Fruit fly (Drosophila melanogaster) whole organism, embryonic: ENCODE measurements around the gene CG33098.

Experiments
- B-H1 ChIP-seq: fragments of 200-800 bp; sonication (Bioruptor generic); IDR thresholded peaks from 3 replicates; pipeline ENCODE4 v1.3.6; 2022; ENCODE audit warnings: missing biosample characterization, missing genetic modification characterization
- CG10147 ChIP-seq: fragments of 200-800 bp; sonication (Bioruptor generic); optimal IDR thresholded peaks from 2 replicates; lab custom pipeline; 2019; ENCODE audit warnings: missing biosample characterization, mild to moderate bottlenecking, missing genetic modification characterization, moderate library complexity
- CG10543 ChIP-seq: fragments of 200-800 bp; sonication (Bioruptor generic); optimal IDR thresholded peaks from 3 replicates; lab custom pipeline; 2017; ENCODE audit warnings: missing biosample characterization, mild to moderate bottlenecking, missing genetic modification characterization, moderate library complexity
- CG10979 ChIP-seq: fragments of 200-800 bp; sonication (Bioruptor generic); optimal IDR thresholded peaks from 2 replicates; lab custom pipeline; 2018; ENCODE audit warnings: missing biosample characterization, mild to moderate bottlenecking, missing genetic modification characterization, moderate library complexity
- CG11247 ChIP-seq: fragments of 200-800 bp; sonication (Bioruptor generic); IDR thresholded peaks from 2 replicates; pipeline ENCODE4 v1.3.6; 2022; ENCODE audit warnings: missing biosample characterization, missing genetic modification characterization
- CG11456 ChIP-seq: fragments of 200-800 bp; sonication (Bioruptor generic); IDR thresholded peaks from 3 replicates; pipeline ENCODE4 v1.3.6; 2022; ENCODE audit warnings: missing biosample characterization, missing genetic modification characterization
- CG11695 ChIP-seq: fragments of 200-800 bp; sonication (Bioruptor generic); IDR thresholded peaks from 3 replicates; pipeline ENCODE4 v1.3.6; 2022; ENCODE audit warnings: missing biosample characterization, missing genetic modification characterization
- CG11723 ChIP-seq: fragments of 200-800 bp; sonication (Bioruptor generic); optimal IDR thresholded peaks from 2 replicates; lab custom pipeline; 2017; ENCODE audit warnings: missing biosample characterization, mild to moderate bottlenecking, missing genetic modification characterization
- CG15514 ChIP-seq: fragments of 200-800 bp; sonication (Bioruptor generic); optimal IDR thresholded peaks from 3 replicates; lab custom pipeline; 2017; ENCODE audit warnings: missing biosample characterization, missing genetic modification characterization, mild to moderate bottlenecking, moderate library complexity, missing genetic modification reagents
- CG1602 ChIP-seq: fragments of 200-800 bp; sonication (Bioruptor generic); optimal IDR thresholded peaks from 3 replicates; lab custom pipeline; 2016; ENCODE audit warnings: missing biosample characterization, missing genetic modification characterization
- CG17612 ChIP-seq: fragments of 200-800 bp; sonication (Bioruptor generic); IDR thresholded peaks from 2 replicates; pipeline ENCODE4 v1.3.6; 2022; ENCODE audit warnings: missing biosample characterization, missing genetic modification characterization
- CG17829 ChIP-seq: fragments of 200-800 bp; optimal IDR thresholded peaks from 2 replicates; lab custom pipeline; 2019; ENCODE audit warnings: missing biosample characterization, mild to moderate bottlenecking, missing genetic modification characterization, moderate library complexity
- CG1832 ChIP-seq: fragments of 200-800 bp; sonication (Bioruptor generic); optimal IDR thresholded peaks from 2 replicates; lab custom pipeline; 2017; ENCODE audit warnings: missing biosample characterization, mild to moderate bottlenecking, missing genetic modification characterization, inconsistent platforms
- CG2202 ChIP-seq: fragments of 200-800 bp; sonication (Bioruptor generic); optimal IDR thresholded peaks from 2 replicates; lab custom pipeline; 2018; ENCODE audit warnings: missing biosample characterization, mild to moderate bottlenecking, missing genetic modification characterization
- CG30020 ChIP-seq: fragments of 200-800 bp; optimal IDR thresholded peaks from 2 replicates; lab custom pipeline; 2019; ENCODE audit warnings: missing biosample characterization, mild to moderate bottlenecking, missing genetic modification characterization, moderate library complexity
- CG31441 ChIP-seq: fragments of 200-800 bp; sonication (Bioruptor generic); IDR thresholded peaks from 2 replicates; pipeline ENCODE4 v1.3.6; 2022; ENCODE audit warnings: missing biosample characterization, missing genetic modification characterization
- CG32532 ChIP-seq: fragments of 200-800 bp; sonication (Bioruptor generic); IDR thresholded peaks from 2 replicates; pipeline ENCODE4 v1.3.6; 2022; ENCODE audit warnings: missing biosample characterization, missing genetic modification characterization
- CG3995 ChIP-seq: fragments of 200-800 bp; sonication (Bioruptor generic); optimal IDR thresholded peaks from 3 replicates; lab custom pipeline; 2016; ENCODE audit warnings: missing biosample characterization, missing genetic modification characterization
- CG4707 ChIP-seq: fragments of 200-800 bp; sonication (Bioruptor generic); optimal IDR thresholded peaks from 2 replicates; lab custom pipeline; 2018; ENCODE audit warnings: missing biosample characterization, mild to moderate bottlenecking, missing genetic modification characterization, moderate library complexity
- CG7271 ChIP-seq: fragments of 200-800 bp; sonication (Bioruptor generic); optimal IDR thresholded peaks from 2 replicates; lab custom pipeline; 2018; ENCODE audit warnings: missing biosample characterization, mild to moderate bottlenecking, missing genetic modification characterization, moderate library complexity
- CG7556 ChIP-seq: fragments of 200-800 bp; sonication (Bioruptor generic); optimal IDR thresholded peaks from 2 replicates; lab custom pipeline; 2017; ENCODE audit warnings: missing biosample characterization, mild to moderate bottlenecking, missing genetic modification characterization
- CG7987 ChIP-seq: fragments of 200-800 bp; sonication (Bioruptor generic); optimal IDR thresholded peaks from 2 replicates; lab custom pipeline; 2018; ENCODE audit warnings: missing biosample characterization, mild to moderate bottlenecking, missing genetic modification characterization, moderate library complexity
- CG8388 ChIP-seq: fragments of 200-800 bp; sonication (Bioruptor generic); optimal IDR thresholded peaks from 2 replicates; lab custom pipeline; 2019; ENCODE audit warnings: missing biosample characterization, mild to moderate bottlenecking, missing genetic modification characterization, moderate library complexity
- CkIIα-i1 ChIP-seq: fragments of 200-800 bp; sonication (Bioruptor generic); IDR thresholded peaks from 2 replicates; pipeline ENCODE4 v1.3.6; 2022; ENCODE audit warnings: missing biosample characterization, missing genetic modification characterization
- Dad ChIP-seq: fragments of 200-800 bp; sonication (Bioruptor generic); optimal IDR thresholded peaks from 3 replicates; lab custom pipeline; 2016; ENCODE audit warnings: missing biosample characterization, missing genetic modification characterization
- Dll ChIP-seq: fragments of 200-800 bp; sonication (Bioruptor generic); IDR thresholded peaks from 4 replicates; pipeline ENCODE4 v1.3.6; 2022; ENCODE audit warnings: missing biosample characterization, missing genetic modification characterization; ENCODE audit not compliant: partially characterized antibody
- E2f2 ChIP-seq: fragments of 200-800 bp; sonication (Bioruptor generic); IDR thresholded peaks from 2 replicates; pipeline ENCODE4 v1.3.6; 2022; ENCODE audit warnings: missing biosample characterization, missing genetic modification characterization
- GATAe ChIP-seq: fragments of 200-800 bp; sonication (Bioruptor generic); conservative IDR thresholded peaks from 2 replicates; pipeline ENCODE4 v1.3.6; 2022; ENCODE audit warnings: missing biosample characterization, missing genetic modification characterization
- HHEX ChIP-seq: fragments of 200-800 bp; sonication (Bioruptor generic); optimal IDR thresholded peaks from 3 replicates; lab custom pipeline; 2017; ENCODE audit warnings: missing biosample characterization, mild to moderate bottlenecking, missing genetic modification characterization, missing genetic modification reagents
- HmgD ChIP-seq: fragments of 200-800 bp; sonication (Bioruptor generic); optimal IDR thresholded peaks from 3 replicates; lab custom pipeline; 2016; ENCODE audit warnings: missing biosample characterization, missing genetic modification characterization
- Hr51 ChIP-seq, 2 experiments: fragments of 200-800 bp; sonication (Bioruptor generic); optimal IDR thresholded peaks; 2 replicates in 1 of 2; 3 replicates in 1 of 2; lab custom pipeline; 2016 to 2018; ENCODE audit warnings: missing biosample characterization in 2 of 2, missing genetic modification characterization in 2 of 2, mild to moderate bottlenecking in 1 of 2, moderate library complexity in 1 of 2
- Max ChIP-seq: fragments of 200-800 bp; sonication (Bioruptor generic); optimal IDR thresholded peaks from 2 replicates; lab custom pipeline; 2016; ENCODE audit warnings: missing biosample characterization, mild to moderate bottlenecking, missing genetic modification characterization
- PHDP ChIP-seq: fragments of 200-800 bp; sonication (Bioruptor generic); optimal IDR thresholded peaks from 3 replicates; lab custom pipeline; 2018; ENCODE audit warnings: missing biosample characterization, mild to moderate bottlenecking, missing genetic modification characterization, moderate library complexity
- Ptx1 ChIP-seq: fragments of 200-800 bp; sonication (Bioruptor generic); IDR thresholded peaks from 2 replicates; pipeline ENCODE4 v1.3.6; 2022; ENCODE audit warnings: missing biosample characterization, missing genetic modification characterization
- Sox102F ChIP-seq: fragments of 200-800 bp; sonication (Bioruptor generic); optimal IDR thresholded peaks from 2 replicates; lab custom pipeline; 2018; ENCODE audit warnings: missing biosample characterization, mild to moderate bottlenecking, missing genetic modification characterization, moderate library complexity
- cwo ChIP-seq: fragments of 200-800 bp; sonication (Bioruptor generic); optimal IDR thresholded peaks from 3 replicates; lab custom pipeline; 2017; ENCODE audit warnings: missing biosample characterization, missing genetic modification characterization, mild to moderate bottlenecking, moderate library complexity, missing genetic modification reagents
- dimm ChIP-seq: fragments of 200-800 bp; sonication (Bioruptor generic); IDR thresholded peaks from 2 replicates; pipeline ENCODE4 v1.3.6; 2022; ENCODE audit warnings: missing biosample characterization, missing genetic modification characterization
- dpn ChIP-seq, 2 experiments: fragments of 200-800 bp; sonication (Bioruptor generic); optimal IDR thresholded peaks; 3 replicates each; lab custom pipeline; 2016; ENCODE audit warnings: missing biosample characterization in 2 of 2, missing genetic modification characterization in 2 of 2
- eve ChIP-seq, 2 experiments: fragments of >200 bp; optimal IDR thresholded peaks; 2 replicates each; lab custom pipeline; 2017; ENCODE audit warnings: missing biosample characterization in 2 of 2, missing genetic modification characterization in 2 of 2
- hkb ChIP-seq, 2 experiments: fragments of 200-800 bp in 1 of 2; fragments of >200 bp in 1 of 2; sonication (Bioruptor generic) in 1 of 2; IDR thresholded peaks in 1 of 2; optimal IDR thresholded peaks in 1 of 2; 2 replicates each; pipeline versions ENCODE4 v1.3.6 to Lab custom; 2017 to 2022; ENCODE audit warnings: missing biosample characterization in 1 of 2, missing genetic modification characterization in 1 of 2
- klu ChIP-seq: fragments of 200-800 bp; sonication (Bioruptor generic); IDR thresholded peaks from 2 replicates; pipeline ENCODE4 v1.3.6; 2022; ENCODE audit warnings: missing biosample characterization, missing genetic modification characterization
- oc ChIP-seq: fragments of 200-800 bp; sonication (Bioruptor generic); optimal IDR thresholded peaks from 2 replicates; lab custom pipeline; 2018; ENCODE audit warnings: missing biosample characterization, mild to moderate bottlenecking, missing genetic modification characterization, moderate library complexity
- pho ChIP-seq: fragments of 200-800 bp; sonication (Bioruptor generic); optimal IDR thresholded peaks from 2 replicates; lab custom pipeline; 2016; ENCODE audit warnings: missing biosample characterization, missing genetic modification characterization
- prd ChIP-seq, 3 experiments: fragments of >200 bp in 2 of 3; fragments of 200-800 bp in 1 of 3; sonication (Bioruptor generic) in 1 of 3; optimal IDR thresholded peaks in 2 of 3; IDR thresholded peaks in 1 of 3; 2 replicates in 2 of 3; 3 replicates in 1 of 3; pipeline versions ENCODE4 v1.3.6 to Lab custom; 2017 to 2022; ENCODE audit warnings: missing biosample characterization in 1 of 3, missing genetic modification characterization in 1 of 3
- schlank ChIP-seq: fragments of 200-800 bp; sonication (Bioruptor generic); optimal IDR thresholded peaks from 2 replicates; lab custom pipeline; 2018; ENCODE audit warnings: missing biosample characterization, mild to moderate bottlenecking, missing genetic modification characterization
- slbo ChIP-seq: fragments of 200-800 bp; sonication (Bioruptor generic); IDR thresholded peaks from 2 replicates; pipeline ENCODE4 v1.3.6; 2022; ENCODE audit warnings: missing biosample characterization, missing genetic modification characterization
- stc ChIP-seq: fragments of 200-800 bp; sonication (Bioruptor generic); IDR thresholded peaks from 2 replicates; pipeline ENCODE4 v1.3.6; 2022; ENCODE audit warnings: missing biosample characterization, missing genetic modification characterization
- tx ChIP-seq: fragments of 200-800 bp; sonication (Bioruptor generic); optimal IDR thresholded peaks from 2 replicates; lab custom pipeline; 2016; ENCODE audit warnings: missing biosample characterization, missing genetic modification characterization
- zf30C ChIP-seq: fragments of 200-800 bp; sonication (Bioruptor generic); optimal IDR thresholded peaks from 3 replicates; lab custom pipeline; 2018; ENCODE audit warnings: missing biosample characterization, mild to moderate bottlenecking, missing genetic modification characterization

CG33098 gene

dm6 chr3R:12433764-12434163 lies 46.8 kb downstream of the CG33098 start, which contains the start of the genes Aos1 and Srlp (continued):
- TF ChIP-seq CG7556 (peak; percentile 40), CkIIα-i1 (GFP tag; lab: Robert Waterston, UW) (no peak), Max (GFP tag; lab: Kevin White, UChicago) (peak; percentile 56), Ptx1 (GFP tag; lab: Robert Waterston, UW) (peak; percentile 46), CG2202 (no peak), CG8388 (peak; percentile 44), pho (GFP tag; lab: Kevin White, UChicago) (no peak), HmgD (GFP tag; lab: Kevin White, UChicago) (no peak), CG32532 (GFP tag; lab: Robert Waterston, UW) (peak; percentile 47; the same call in 1 of the 2 replicates), CG11247 (GFP tag; lab: Robert Waterston, UW) (no peak), CG7271 (no peak), CG4707 (GFP tag; lab: Kevin White, UChicago) (no peak), CG7987 (GFP tag; lab: Kevin White, UChicago) (no peak), CG10979 (peak; percentile 52), CG31441 (GFP tag; lab: Robert Waterston, UW) (no peak; the same call in 1 of the 2 replicates), B-H1 (GFP tag; lab: Robert Waterston, UW) (no peak), prd (optimal IDR thresholded peaks at IDR 0.05; lab: Kevin White, UChicago) (no peak), prd (GFP tag; IDR thresholded peaks at IDR 0.05; lab: Robert Waterston, UW) (peak; percentile 55; the same call in 2 of the 3 replicates), Dll (GFP tag; lab: Robert Waterston, UW) (0 out of 4 replicates have a peak, but pooled peaks have one; percentile 51), Dad (GFP tag; lab: Kevin White, UChicago) (no peak), klu (no peak), PHDP (tag; lab: Kevin White, UChicago) (peak; percentile 61), CG3995 (GFP tag; lab: Kevin White, UChicago) (no peak), CG10543 (peak; percentile 41), eve (GFP tag; optimal IDR thresholded peaks at IDR 0.05; lab: Kevin White, UChicago) (no peak), tx (no peak), slbo (0 out of 2 replicates have a peak, but pooled peaks have one; percentile 40), zf30C (GFP tag; lab: Kevin White, UChicago) (no peak), CG1602 (GFP tag; lab: Kevin White, UChicago) (peak; percentile 3), schlank (no peak), hkb (optimal IDR thresholded peaks at IDR 0.05; lab: Kevin White, UChicago) (no peak), hkb (GFP tag; IDR thresholded peaks at IDR 0.05; lab: Robert Waterston, UW) (no peak), CG11695 (GFP tag; lab: Robert Waterston, UW) (no peak), HHEX (peak; percentile 17), E2f2 (GFP tag; lab: Robert Waterston, UW) (peak; percentile 69), stc (GFP tag; lab: Robert Waterston, UW) (no peak), CG15514 (GFP tag; lab: Kevin White, UChicago) (peak; percentile 58), CG1832 (GFP tag; lab: Kevin White, UChicago) (no peak), CG17829 (tag; lab: Kevin White, UChicago) (peak; percentile 66), Hr51 (GFP tag; optimal IDR thresholded peaks at IDR 0.05; lab: Kevin White, UChicago) (no peak), CG10147 (GFP tag; lab: Kevin White, UChicago) (peak; percentile 62), dimm (GFP tag; lab: Robert Waterston, UW) (no peak), dpn (GFP tag; optimal IDR thresholded peaks at IDR 0.05; lab: Kevin White, UChicago) (peak in 1 of 2 experiments; percentile 45), CG11456 (GFP tag; lab: Robert Waterston, UW) (no peak), cwo (GFP tag; lab: Kevin White, UChicago) (no peak), GATAe (GFP tag; lab: Robert Waterston, UW) (no peak), CG17612 (GFP tag; lab: Robert Waterston, UW) (no peak), CG11723 (GFP tag; lab: Kevin White, UChicago) (peak; percentile 11), oc (tag; lab: Kevin White, UChicago) (no peak), Sox102F (GFP tag; lab: Kevin White, UChicago) (no peak), CG30020 (tag; lab: Kevin White, UChicago) (peak; percentile 74)
